Fruit fly (Drosophila melanogaster): Measurements from ENCODE around the gene prd.

prd gene

DNA sequence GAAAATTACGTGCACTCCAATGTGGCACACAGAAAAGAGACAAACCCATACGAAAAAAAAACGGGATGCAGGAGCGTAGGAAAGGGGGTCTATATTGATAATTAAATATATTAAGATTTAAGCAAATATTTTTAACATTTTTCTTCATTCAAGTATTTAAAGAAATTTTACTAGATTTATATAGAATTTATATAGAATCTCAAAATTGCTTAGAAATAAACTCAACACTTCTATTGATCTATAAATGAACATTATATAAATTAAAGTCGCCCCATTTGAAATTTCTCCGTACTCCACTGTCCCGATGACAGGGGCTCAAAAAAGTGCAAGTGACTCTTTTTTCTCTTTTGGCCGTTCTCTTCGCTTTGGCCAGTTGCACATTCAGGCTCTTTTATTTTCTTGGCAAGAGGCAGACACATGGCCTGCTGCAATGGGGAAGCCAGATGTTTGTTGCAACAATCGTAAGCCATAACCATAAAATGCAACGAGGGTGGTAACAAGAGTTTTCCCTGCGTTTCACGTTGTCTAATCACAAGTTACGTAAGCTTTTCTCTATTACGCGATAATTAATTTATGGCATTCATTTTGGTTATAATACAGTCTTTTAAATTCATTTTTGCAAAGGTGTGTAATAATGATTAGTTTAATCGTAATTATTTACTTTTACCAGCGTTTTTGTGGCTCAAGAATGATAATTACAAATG, 19.8 kb downstream of the prd start (continued):
- peak; percentile 93 for TF ChIP-seq net (GFP tag; optimal IDR thresholded peaks at IDR 0.05)
- peak; percentile 55 to 98 for TF ChIP-seq salr (GFP tag; optimal IDR thresholded peaks at IDR 0.05)
- TF ChIP-seq pdm3 (GFP tag; optimal IDR thresholded peaks at IDR 0.05), result peak; percentile 84
- TF ChIP-seq CG16779 (tag; optimal IDR thresholded peaks at IDR 0.05), result peak; percentile 91
- TF ChIP-seq Sox14 (GFP tag; optimal IDR thresholded peaks at IDR 0.05), result peak; percentile 82
- TF ChIP-seq vri (GFP tag; optimal IDR thresholded peaks at IDR 0.05), result peak; percentile 10
- TF ChIP-seq CG6276 (GFP tag; optimal IDR thresholded peaks at IDR 0.05), result peak; percentile 97
- TF ChIP-seq Hr39 (GFP tag; optimal IDR thresholded peaks at IDR 0.05), result peak; percentile 41
- peak; percentile 90 for TF ChIP-seq CG34406 (GFP tag; optimal IDR thresholded peaks at IDR 0.05)
- TF ChIP-seq CG1621 (tag; optimal IDR thresholded peaks at IDR 0.05), result peak; percentile 67
- TF ChIP-seq Eip93F (GFP tag; optimal IDR thresholded peaks at IDR 0.05), result peak; percentile 75
- peak; percentile 85 for TF ChIP-seq CG9139 (GFP tag; optimal IDR thresholded peaks at IDR 0.05)
- peak; percentile 94 for TF ChIP-seq CG3032 (tag; optimal IDR thresholded peaks at IDR 0.05)

- TF ChIP-seq CG16779 (tag; optimal IDR thresholded peaks at IDR 0.05), result no peak
- peak; percentile 22; the same call in 1 of the 3 replicates for TF ChIP-seq CG8119 (GFP tag; IDR thresholded peaks at IDR 0.05)
- no peak for TF ChIP-seq Smox (GFP tag; optimal IDR thresholded peaks at IDR 0.05)
- peak; percentile 30 for TF ChIP-seq CG31627 (GFP tag; optimal IDR thresholded peaks at IDR 0.05)
- peak; percentile 0 for TF ChIP-seq Ets21C (GFP tag; optimal IDR thresholded peaks at IDR 0.05)
- peak; percentile 62 for TF ChIP-seq Sox14 (GFP tag; optimal IDR thresholded peaks at IDR 0.05)
- TF ChIP-seq CG7368 (GFP tag; optimal IDR thresholded peaks at IDR 0.05), result no peak
- TF ChIP-seq esn (GFP tag; optimal IDR thresholded peaks at IDR 0.05), result peak; percentile 70
- no peak for TF ChIP-seq fd85E (GFP tag; optimal IDR thresholded peaks at IDR 0.05)
- peak; percentile 73 for TF ChIP-seq Eip78C (GFP tag)
- peak; percentile 15 for TF ChIP-seq CG3032 (tag; optimal IDR thresholded peaks at IDR 0.05)
- peak; percentile 50; the same call in 1 of the 3 replicates for TF ChIP-seq eg (GFP tag; IDR thresholded peaks at IDR 0.05)
- TF ChIP-seq CG6854 (GFP tag; optimal IDR thresholded peaks at IDR 0.05), result peak; percentile 40
- no peak for TF ChIP-seq CG11294 (GFP tag; IDR thresholded peaks at IDR 0.05)
- peak; percentile 35 for TF ChIP-seq lz (GFP tag; optimal IDR thresholded peaks at IDR 0.05)
These were observed 22.6 kb downstream of the prd start, which contains the start of gene Rab3-GAP for dm6 chr2L:12063035-12063434. Rab3-GAP (minus strand) TSS chr2L:12063184.

DNA sequence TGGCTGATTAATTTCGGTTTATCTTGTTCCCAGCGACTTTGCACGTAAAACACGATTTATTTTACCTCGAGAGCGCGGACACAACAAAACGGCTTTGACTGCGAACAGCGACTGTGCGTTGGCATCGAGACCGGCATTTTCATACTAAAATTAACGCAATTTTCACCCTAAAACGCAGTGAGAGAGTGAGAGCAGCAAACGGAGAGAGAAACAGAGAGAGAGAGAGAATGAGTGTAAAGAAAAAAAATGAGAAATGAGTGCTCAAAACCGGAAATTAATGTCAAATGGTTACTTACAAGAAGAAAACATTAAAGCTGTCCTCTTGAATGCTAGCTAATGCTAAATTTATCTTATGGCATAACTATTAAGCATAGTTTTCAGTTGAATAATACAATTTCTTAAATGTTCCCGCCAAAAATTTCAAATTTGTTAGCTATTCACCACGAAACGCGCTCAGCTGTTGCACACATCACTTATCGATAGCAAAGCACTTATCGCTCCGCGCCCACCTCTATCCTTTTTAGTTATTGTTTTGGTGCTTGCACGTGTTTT, 29.7 kb downstream of the prd start, which contains the start of the genes JhI-21, RpL7-like and CG34164:
JhI-21 (minus strand) TSS at position 206 of the 552 bp plus-strand sequence.
RpL7-like (plus strand) TSS at position 490 of the 552 bp plus-strand sequence.
CG34164 (plus strand) TSS at position 512 of the 552 bp plus-strand sequence.
- TF ChIP-seq CG8119 (GFP tag; IDR thresholded peaks at IDR 0.05), result peak; percentile 49; the same call in 2 of the 3 replicates
- no peak for TF ChIP-seq CG3919 (GFP tag; optimal IDR thresholded peaks at IDR 0.05)
- TF ChIP-seq CG10669 (GFP tag; optimal IDR thresholded peaks at IDR 0.05), result no peak
- TF ChIP-seq CG1621 (tag; optimal IDR thresholded peaks at IDR 0.05), result no peak
- no peak for TF ChIP-seq CG6276 (GFP tag; optimal IDR thresholded peaks at IDR 0.05)
- TF ChIP-seq Lpt (GFP tag; optimal IDR thresholded peaks at IDR 0.05), result no peak
- TF ChIP-seq CG6808 (GFP tag; optimal IDR thresholded peaks at IDR 0.05), result no peak
- no peak for TF ChIP-seq vri (GFP tag; optimal IDR thresholded peaks at IDR 0.05)
- no peak for TF ChIP-seq CG7368 (GFP tag; optimal IDR thresholded peaks at IDR 0.05)
- peak; percentile 61 for TF ChIP-seq CG16779 (tag; optimal IDR thresholded peaks at IDR 0.05)
- TF ChIP-seq Eip78C (GFP tag), result peak; percentile 77
- TF ChIP-seq achi (GFP tag; optimal IDR thresholded peaks at IDR 0.05), result peak; percentile 44
- no peak for TF ChIP-seq CG9139 (GFP tag; optimal IDR thresholded peaks at IDR 0.05)
- TF ChIP-seq Eip93F (GFP tag; optimal IDR thresholded peaks at IDR 0.05), result no peak
- TF ChIP-seq topi (GFP tag; optimal IDR thresholded peaks at IDR 0.05), result no peak
- TF ChIP-seq esn (GFP tag; optimal IDR thresholded peaks at IDR 0.05), result peak; percentile 40
- peak; percentile 61 for TF ChIP-seq CG6854 (GFP tag; optimal IDR thresholded peaks at IDR 0.05)
- peak; percentile 50; the same call in 1 of the 2 replicates for TF ChIP-seq CG15336 (GFP tag; IDR thresholded peaks at IDR 0.05)
- no peak for TF ChIP-seq cyc (GFP tag; optimal IDR thresholded peaks at IDR 0.05)
- no peak for TF ChIP-seq dsx (GFP tag; optimal IDR thresholded peaks at IDR 0.05; ENCODE audit: poor library complexity, severe bottlenecking)
- TF ChIP-seq CG6792 (GFP tag; optimal IDR thresholded peaks at IDR 0.05), result peak; percentile 1
- no peak for TF ChIP-seq Hr4 (GFP tag; optimal IDR thresholded peaks at IDR 0.05)
- no peak for TF ChIP-seq CG8319 (GFP tag; optimal IDR thresholded peaks at IDR 0.05)
- no peak for TF ChIP-seq CG10631 (GFP tag; optimal IDR thresholded peaks at IDR 0.05)
- no peak for TF ChIP-seq Eip75B (GFP tag; optimal IDR thresholded peaks at IDR 0.05)
- no peak for TF ChIP-seq CG3032 (tag; optimal IDR thresholded peaks at IDR 0.05)
- TF ChIP-seq CG11294 (GFP tag; IDR thresholded peaks at IDR 0.05), result no peak
- no peak for TF ChIP-seq CG11762 (GFP tag; optimal IDR thresholded peaks at IDR 0.05; ENCODE audit: insufficient read depth)
- no peak for TF ChIP-seq CG11902 (GFP tag; optimal IDR thresholded peaks at IDR 0.05)
